Fruit fly (Drosophila melanogaster) S2 (cell line): ENCODE measurements around the gene Herp.

Source experiments
- CG8478 ChIP-seq: fragments of >200 bp; optimal IDR thresholded peaks from 2 replicates; lab custom pipeline; 2018
- CTCF ChIP-seq, 2 experiments: fragments of >200 bp; optimal IDR thresholded peaks; 2 replicates each; lab custom pipeline; 2018

Herp gene

DNA sequence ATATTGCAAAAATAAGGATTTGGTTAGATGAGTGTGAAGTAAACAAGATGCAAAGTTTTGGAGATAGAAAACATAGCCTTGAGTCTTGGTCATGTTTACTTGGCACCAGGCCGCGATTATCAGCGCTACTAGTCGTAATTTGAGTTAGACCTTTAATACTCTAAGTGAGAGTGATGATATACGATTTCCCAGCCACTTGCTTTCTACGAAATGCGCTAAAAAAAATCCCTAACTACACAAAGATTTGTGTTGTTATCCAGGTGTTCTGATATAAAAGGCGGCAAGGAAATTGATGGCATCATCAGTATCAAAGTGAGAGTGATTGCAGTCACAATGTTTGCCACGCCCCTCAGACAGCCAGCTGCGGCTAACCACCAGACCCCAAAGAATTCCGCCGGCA, 20.1 kb downstream of the Herp start, which contains the start of gene Uro:
TSS of gene Uro (plus strand) at position 301 of the 400 bp plus-strand sequence.
- TF ChIP-seq CG8478 (lab: Kevin White, UChicago) (no peak), CTCF (optimal IDR thresholded peaks at IDR 0.05; lab: Kevin White, UChicago) (no peak)

DNA sequence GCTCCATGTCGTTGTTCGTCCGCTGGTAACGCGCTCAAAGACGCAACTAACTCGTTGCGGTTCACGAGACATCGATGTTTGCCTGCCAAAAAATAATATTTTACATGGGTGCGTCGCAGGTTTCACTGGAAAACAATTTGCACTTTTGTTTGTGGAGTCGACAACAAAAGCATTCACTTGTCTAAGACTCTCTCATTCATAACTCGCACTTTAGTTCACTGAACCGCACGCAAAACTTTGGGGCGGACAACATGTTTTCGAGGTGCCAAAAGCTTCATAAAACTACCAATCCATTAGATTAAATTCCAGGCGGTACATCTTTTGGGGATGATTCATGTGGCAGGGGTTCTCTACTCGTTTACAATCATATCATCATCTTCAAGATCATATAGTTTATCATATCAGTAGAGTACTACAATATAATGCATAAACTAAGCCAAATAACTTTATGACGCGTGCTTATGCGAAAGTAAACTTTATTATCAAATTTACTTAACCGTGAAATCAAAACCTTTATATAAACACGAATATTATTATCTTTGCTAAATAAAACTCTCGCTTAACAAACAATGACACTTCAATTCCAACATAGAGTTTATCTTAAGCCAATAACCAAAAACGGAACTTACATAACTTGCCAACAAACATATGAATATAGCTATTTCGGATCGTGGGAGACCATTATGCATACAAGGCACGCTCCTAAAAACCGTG, 21.7 kb downstream of the Herp start, which contains the start of gene CG7179:
TSS of gene CG7179 (minus strand) at position 51 of the 714 bp plus-strand sequence.
- no peak for TF ChIP-seq CG8478 (lab: Kevin White, UChicago)
- no peak for TF ChIP-seq CTCF (optimal IDR thresholded peaks at IDR 0.05; lab: Kevin White, UChicago)

dm6 chr2L:7775260-7775659, 24.6 kb downstream of the Herp start:
- TF ChIP-seq CTCF (optimal IDR thresholded peaks at IDR 0.05; lab: Kevin White, UChicago), result no peak
- TF ChIP-seq CG8478 (lab: Kevin White, UChicago), result no peak

DNA sequence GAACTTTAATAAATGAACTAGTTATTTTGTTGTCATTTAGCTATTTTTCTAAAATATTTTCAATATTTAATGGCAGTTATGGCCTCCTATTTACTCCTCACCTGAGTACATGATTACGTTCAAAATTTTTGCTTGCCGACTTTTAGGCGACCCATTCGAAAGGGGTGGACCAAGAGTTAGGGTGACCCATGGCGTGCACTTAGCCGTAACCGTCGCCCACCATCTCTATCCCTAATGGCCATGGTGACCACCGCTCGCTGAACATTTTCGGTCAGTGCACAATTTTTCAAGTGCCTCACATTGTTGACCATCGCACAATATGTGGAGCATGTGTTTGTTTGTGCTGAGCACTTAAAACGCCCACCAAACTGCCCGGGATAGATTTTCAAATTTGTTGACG, 28.0 kb downstream of the Herp start:
- no peak for TF ChIP-seq CG8478 (lab: Kevin White, UChicago)
- TF ChIP-seq CTCF (optimal IDR thresholded peaks at IDR 0.05; lab: Kevin White, UChicago), result no peak

DNA sequence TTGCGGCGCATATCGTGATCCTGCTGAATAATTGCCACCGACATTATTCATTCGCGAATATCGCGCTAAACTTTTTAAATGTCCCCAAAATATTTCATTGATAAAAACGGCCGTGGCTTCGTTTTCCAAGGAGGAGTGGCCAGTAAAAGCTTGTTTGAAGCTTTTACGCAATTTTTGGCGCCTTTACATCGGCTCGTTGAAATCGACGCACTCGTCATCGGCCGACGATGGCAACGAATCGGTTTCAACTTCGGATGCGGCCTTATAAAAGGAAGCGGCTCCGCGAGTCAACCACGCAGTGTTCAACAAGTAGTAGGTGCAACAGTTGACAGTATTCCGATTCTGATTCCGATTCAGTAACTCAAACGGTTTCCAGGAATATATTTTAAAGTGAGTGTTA, 32.5 kb downstream of the Herp start, which contains the start of gene CG7191:
TSS of gene CG7191 (plus strand) at position 301 of the 400 bp plus-strand sequence.
- TF ChIP-seq CTCF (optimal IDR thresholded peaks at IDR 0.05; lab: Kevin White, UChicago), result no peak
- no peak for TF ChIP-seq CG8478 (lab: Kevin White, UChicago)

dm6 chr2L:7756835-7757234, 43.0 kb downstream of the Herp start:
- TF ChIP-seq CTCF (optimal IDR thresholded peaks at IDR 0.05; lab: Kevin White, UChicago), result no peak
- TF ChIP-seq CG8478 (lab: Kevin White, UChicago), result no peak

dm6 chr2L:7754539-7754938, 45.3 kb downstream of the Herp start:
- TF ChIP-seq CTCF (optimal IDR thresholded peaks at IDR 0.05; lab: Kevin White, UChicago) (no peak), CG8478 (lab: Kevin White, UChicago) (no peak)

- TF ChIP-seq CTCF (optimal IDR thresholded peaks at IDR 0.05; lab: Kevin White, UChicago) (no peak), CG8478 (lab: Kevin White, UChicago) (no peak)
Measured at dm6 chr2L:7753874-7754273, 46.0 kb downstream of the Herp start, which contains the start of gene CG46025. TSS of gene CG46025 (plus strand) at chr2L:7754174.

DNA sequence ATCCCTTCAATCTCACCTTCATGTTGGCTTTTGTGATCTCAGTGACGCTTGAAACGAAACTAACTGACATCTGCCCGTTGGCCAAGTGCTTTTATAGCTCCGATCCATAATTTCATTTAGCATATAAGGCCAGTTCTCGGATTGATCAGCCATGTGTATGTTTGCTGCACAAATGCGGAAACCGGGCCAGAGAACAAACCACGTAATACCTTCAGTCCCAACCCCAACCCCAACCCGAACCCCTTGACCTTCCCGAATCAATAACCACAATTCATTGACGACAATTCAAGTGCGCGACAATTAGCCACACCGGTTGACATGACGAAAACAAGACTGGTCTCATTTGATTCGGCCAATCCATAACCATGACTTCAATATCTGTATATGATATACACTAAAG, 46.8 kb downstream of the Herp start, which contains the start of gene CG7203:
TSS of gene CG7203 (minus strand) at position 101 of the 400 bp plus-strand sequence.
- TF ChIP-seq CTCF (optimal IDR thresholded peaks at IDR 0.05; lab: Kevin White, UChicago) (no peak), CG8478 (lab: Kevin White, UChicago) (no peak)

DNA sequence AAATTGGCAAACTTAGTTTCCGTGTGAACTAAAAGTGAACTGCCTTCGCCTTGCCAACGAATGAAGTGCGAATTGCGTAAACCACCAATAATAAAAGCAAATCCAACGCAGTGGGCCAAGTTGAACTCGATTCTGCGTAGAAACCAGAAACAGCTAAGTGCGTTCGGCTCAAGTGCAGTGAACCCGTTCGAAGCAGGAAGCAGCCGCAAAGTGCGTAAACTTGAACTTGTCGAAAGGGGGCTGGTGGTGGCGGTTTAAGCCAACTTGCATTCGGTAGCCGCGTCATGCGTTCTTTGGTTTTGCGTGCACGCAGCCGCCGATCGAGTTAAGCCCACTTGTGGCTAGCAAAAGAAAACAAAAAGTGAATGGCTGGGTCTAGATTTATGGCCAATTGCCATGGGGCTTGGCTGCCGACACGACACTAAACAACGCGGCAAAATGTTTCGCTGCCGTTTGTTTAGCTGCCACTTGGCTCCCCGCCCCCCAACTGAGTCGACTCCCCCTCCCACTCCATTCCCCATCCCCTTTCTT, 49.2 kb downstream of the Herp start:
- TF ChIP-seq CG8478 (lab: Kevin White, UChicago) (no peak), CTCF (optimal IDR thresholded peaks at IDR 0.05; lab: Kevin White, UChicago) (no peak)

- TF ChIP-seq CTCF (optimal IDR thresholded peaks at IDR 0.05; lab: Kevin White, UChicago), result no peak
- TF ChIP-seq CG8478 (lab: Kevin White, UChicago), result no peak
Measured at dm6 chr2L:7746975-7747374, 52.9 kb downstream of the Herp start, which contains the start of gene ATPsynGL. TSS of gene ATPsynGL (plus strand) at chr2L:7747275.
